Worm (Caenorhabditis elegans): ENCODE results near the gene mlh-1.

Gene mlh-1

DNA sequence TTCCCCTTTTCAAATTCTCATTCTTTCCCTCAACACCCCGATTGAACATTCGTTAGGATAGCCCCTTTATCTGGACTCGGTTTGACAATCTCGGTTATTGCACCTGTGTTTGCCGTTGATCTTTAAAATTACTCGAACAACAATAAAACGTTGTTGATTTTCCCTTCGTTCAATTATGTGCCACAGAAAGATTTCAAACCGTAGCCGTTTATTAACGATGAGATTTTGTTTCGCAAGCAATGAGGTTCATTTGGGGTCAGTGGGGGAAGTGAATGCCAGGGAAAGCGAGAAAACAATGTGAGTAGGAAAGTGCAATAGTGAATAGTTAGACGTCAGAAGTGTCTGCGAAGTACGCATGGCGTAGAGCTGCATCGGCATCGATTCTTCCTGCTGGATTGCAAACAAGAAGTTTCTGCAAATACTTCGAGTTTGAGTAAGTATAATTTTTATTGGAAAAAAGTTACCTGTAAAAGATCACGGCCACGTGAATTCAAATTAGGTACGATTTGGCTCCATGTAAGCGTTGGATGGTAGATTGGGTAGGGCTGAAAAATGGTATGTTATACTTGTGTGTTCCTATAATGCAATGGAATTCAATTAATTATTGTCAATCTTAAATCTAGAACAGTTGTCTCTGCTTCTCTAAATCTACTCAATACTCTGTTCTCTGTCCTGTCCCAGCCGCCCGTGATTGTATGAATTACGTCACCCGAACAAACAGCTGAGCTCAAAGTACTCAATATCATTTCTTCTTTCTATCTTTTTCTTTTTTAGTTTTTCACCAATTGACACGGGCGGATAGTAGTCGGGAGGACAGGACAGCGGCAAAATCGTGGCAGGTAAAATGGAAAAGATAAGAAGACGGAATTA lies 49.6 kb downstream of the mlh-1 start, which contains the start of gene kel-3 (continued):
- TF ChIP-seq Y55F3AM.14 (GFP tag; optimal IDR thresholded peaks at IDR 0.05) (peak; percentile 54), nhr-11 (tag; optimal IDR thresholded peaks at IDR 0.05) (peak; percentile 64), sem-4 (tag; optimal IDR thresholded peaks at IDR 0.05) (peak; percentile 26)

DNA sequence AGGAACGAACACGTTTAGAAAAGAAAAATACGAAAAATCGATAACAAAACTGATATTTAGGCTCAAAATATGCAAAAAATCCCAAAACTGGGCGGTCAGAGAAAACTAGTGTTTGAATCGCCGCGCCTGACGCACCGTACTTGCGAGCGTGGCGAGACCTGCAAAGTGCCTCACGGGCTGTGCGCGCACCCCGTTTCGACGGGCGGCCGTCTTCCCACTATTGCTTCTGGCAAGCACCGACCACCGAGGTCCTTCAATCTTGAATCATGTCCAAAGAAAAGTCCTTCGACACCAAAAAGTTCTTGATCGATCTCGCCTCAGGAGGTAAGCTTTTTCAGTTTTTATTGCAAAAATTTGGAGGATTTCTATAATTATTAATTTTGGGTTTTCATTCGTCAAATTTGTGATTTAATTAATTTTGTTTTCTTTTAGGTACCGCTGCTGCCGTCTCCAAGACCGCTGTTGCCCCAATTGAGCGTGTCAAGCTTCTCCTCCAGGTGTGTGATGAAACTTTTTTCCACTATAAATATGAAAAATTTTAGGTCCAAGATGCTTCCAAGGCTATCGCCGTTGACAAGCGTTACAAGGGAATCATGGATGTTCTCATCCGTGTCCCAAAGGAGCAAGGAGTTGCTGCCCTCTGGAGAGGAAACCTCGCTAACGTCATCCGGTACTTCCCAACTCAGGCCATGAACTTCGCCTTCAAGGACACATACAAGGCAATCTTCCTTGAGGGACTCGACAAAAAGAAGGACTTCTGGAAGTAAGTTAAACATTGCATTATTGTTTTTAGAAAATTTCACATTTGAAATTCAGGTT lies 51.2 kb downstream of the mlh-1 start, which contains the start of gene ant-1.1:
TSS of gene ant-1.1 (plus strand) at position 199 of the 819 bp plus-strand sequence.
- peak; percentile 46 for TF ChIP-seq nhr-237 (tag; optimal IDR thresholded peaks at IDR 0.05)
- no peak for TF ChIP-seq ztf-11 (tag; optimal IDR thresholded peaks at IDR 0.05)
- peak; percentile 95 for TF ChIP-seq nhr-25 (tag; optimal IDR thresholded peaks at IDR 0.05)
- TF ChIP-seq sma-3 (GFP tag; optimal IDR thresholded peaks at IDR 0.05), result peak; percentile 98
- TF ChIP-seq dmd-4 (tag; optimal IDR thresholded peaks at IDR 0.05), result no peak
- TF ChIP-seq unc-39 (tag; optimal IDR thresholded peaks at IDR 0.05), result no peak
- TF ChIP-seq Y55F3AM.14 (GFP tag; optimal IDR thresholded peaks at IDR 0.05), result peak; percentile 86
- TF ChIP-seq skn-1 (tag; optimal IDR thresholded peaks at IDR 0.05), result no peak
- TF ChIP-seq R02D3.7 (tag; optimal IDR thresholded peaks at IDR 0.05), result no peak
- TF ChIP-seq blmp-1 (tag; optimal IDR thresholded peaks at IDR 0.05; ENCODE audit: insufficient read depth), result peak; percentile 68
- peak; percentile 93 for TF ChIP-seq nhr-21 (tag; optimal IDR thresholded peaks at IDR 0.05)
- TF ChIP-seq nhr-77 (tag; optimal IDR thresholded peaks at IDR 0.05), result peak; percentile 36
- peak; percentile 96 for TF ChIP-seq lin-13 (GFP tag; optimal IDR thresholded peaks at IDR 0.05)
- no peak for TF ChIP-seq alr-1 (tag; optimal IDR thresholded peaks at IDR 0.05)
- peak; percentile 62 for TF ChIP-seq egl-27 (tag; optimal IDR thresholded peaks at IDR 0.05)
- TF ChIP-seq gmeb-1 (tag; optimal IDR thresholded peaks at IDR 0.05), result peak; percentile 97
- peak; percentile 85 for TF ChIP-seq zag-1 (tag; optimal IDR thresholded peaks at IDR 0.05)
- peak; percentile 88 for TF ChIP-seq ceh-82 (tag; optimal IDR thresholded peaks at IDR 0.05)
- no peak for TF ChIP-seq nhr-23 (tag; optimal IDR thresholded peaks at IDR 0.05)
- TF ChIP-seq ceh-16 (tag; optimal IDR thresholded peaks at IDR 0.05), result peak; percentile 95
- TF ChIP-seq ZK546.5 (tag; optimal IDR thresholded peaks at IDR 0.05), result peak; percentile 99
- TF ChIP-seq lsy-2 (tag; optimal IDR thresholded peaks at IDR 0.05), result peak; percentile 99
- TF ChIP-seq ztf-1 (GFP tag; conservative IDR thresholded peaks at IDR 0.05), result no peak
- TF ChIP-seq nhr-6 (tag; optimal IDR thresholded peaks at IDR 0.05), result peak; percentile 81
- TF ChIP-seq mdl-1 (tag; optimal IDR thresholded peaks at IDR 0.05), result peak in 1 of 2 experiments; percentile 30
- TF ChIP-seq nhr-12 (tag; optimal IDR thresholded peaks at IDR 0.05), result no peak
- TF ChIP-seq unc-62 (GFP tag; optimal IDR thresholded peaks at IDR 0.05), result peak; percentile 66
- peak; percentile 97 for TF ChIP-seq unc-55 (GFP tag; optimal IDR thresholded peaks at IDR 0.05)
- peak; percentile 92 for TF ChIP-seq F13H6.1 (tag; optimal IDR thresholded peaks at IDR 0.05)
- no peak for TF ChIP-seq mbf-1 (tag; optimal IDR thresholded peaks at IDR 0.05)
- peak; percentile 52 for TF ChIP-seq fos-1 (tag; optimal IDR thresholded peaks at IDR 0.05)
- TF ChIP-seq elt-1 (tag; optimal IDR thresholded peaks at IDR 0.05), result no peak
- TF ChIP-seq elt-3 (tag; optimal IDR thresholded peaks at IDR 0.05), result no peak
- TF ChIP-seq snpc-4 (tag; optimal IDR thresholded peaks at IDR 0.05), result peak; percentile 81
- TF ChIP-seq crh-2 (tag; optimal IDR thresholded peaks at IDR 0.05), result peak; percentile 94
- TF ChIP-seq C34F6.9 (tag; optimal IDR thresholded peaks at IDR 0.05), result peak; percentile 89
- no peak for TF ChIP-seq nhr-11 (tag; optimal IDR thresholded peaks at IDR 0.05)
- TF ChIP-seq lin-11 (tag; optimal IDR thresholded peaks at IDR 0.05), result peak; percentile 97
- TF ChIP-seq mab-5 (tag; optimal IDR thresholded peaks at IDR 0.05), result peak; percentile 93
- TF ChIP-seq peb-1 (tag; optimal IDR thresholded peaks at IDR 0.05), result no peak
- TF ChIP-seq sma-9 (GFP tag; optimal IDR thresholded peaks at IDR 0.05), result peak; percentile 91
- no peak for TF ChIP-seq sma-9 (tag; optimal IDR thresholded peaks at IDR 0.05)
- peak; percentile 91 for TF ChIP-seq nhr-129 (tag; optimal IDR thresholded peaks at IDR 0.05)
- peak; percentile 44 for TF ChIP-seq nhr-10 (tag; optimal IDR thresholded peaks at IDR 0.05)
- no peak for TF ChIP-seq aly-2 (tag; optimal IDR thresholded peaks at IDR 0.05)
- TF ChIP-seq lin-39 (tag; optimal IDR thresholded peaks at IDR 0.05), result no peak
- TF ChIP-seq ztf-4 (tag; optimal IDR thresholded peaks at IDR 0.05), result peak; percentile 90
- peak; percentile 92 for TF ChIP-seq ama-1 (optimal IDR thresholded peaks at IDR 0.05)
- TF ChIP-seq sem-4 (tag; optimal IDR thresholded peaks at IDR 0.05), result peak; percentile 90

Measured in whole organism, L2 larva.